Fruit fly (Drosophila melanogaster) S2 (cell line): ENCODE results near the gene Cpr76Bd.

Experiments
- CG8478 ChIP-seq: fragments of >200 bp; optimal IDR thresholded peaks from 2 replicates; lab custom pipeline; 2018
- CTCF ChIP-seq, 2 experiments: fragments of >200 bp; optimal IDR thresholded peaks; 2 replicates each; lab custom pipeline; 2018

DNA sequence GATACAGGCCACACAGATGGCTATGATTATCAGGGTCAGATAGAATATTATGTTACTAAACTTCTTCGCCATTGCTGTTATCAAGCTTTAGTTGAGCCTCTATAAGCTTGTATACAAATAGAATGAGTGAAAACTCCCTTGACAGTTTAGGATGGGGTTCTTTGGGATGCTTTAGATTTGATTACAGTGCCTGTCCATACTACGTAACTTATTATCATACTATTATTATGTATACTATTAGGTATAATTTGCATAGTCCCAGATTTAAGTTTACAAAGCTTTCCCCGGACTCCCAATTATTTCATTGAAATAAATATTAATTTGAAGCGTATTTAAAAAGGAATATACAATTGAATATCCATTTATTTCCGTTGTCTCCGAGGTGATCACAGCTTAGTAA is 46.1 kb upstream of the Cpr76Bd start, which contains the start of gene brv1:
- TF ChIP-seq CG8478 = no peak
- no peak for TF ChIP-seq CTCF (optimal IDR thresholded peaks at IDR 0.05; lab: Kevin White, UChicago)
